Fruit fly (Drosophila melanogaster) whole organism, embryonic: ENCODE results near the gene pasi2.
A peak's percentile ranks its signal among the peaks of the same experiment; 100 is the strongest.

Experiments
- ATbp ChIP-seq: fragments of 200-800 bp; sonication (Bioruptor generic); optimal IDR thresholded peaks from 2 replicates; lab custom pipeline; 2017; ENCODE audit warnings: missing biosample characterization, mild to moderate bottlenecking, missing genetic modification characterization, missing genetic modification reagents
- Adf1 ChIP-seq: fragments of 200-800 bp; sonication (Bioruptor generic); IDR thresholded peaks from 2 replicates; pipeline ENCODE4 v1.3.6; 2022; ENCODE audit warnings: missing biosample characterization, missing genetic modification characterization
- Asciz ChIP-seq: fragments of 200-800 bp; sonication (Bioruptor generic); optimal IDR thresholded peaks from 2 replicates; lab custom pipeline; 2017; ENCODE audit warnings: missing biosample characterization, mild to moderate bottlenecking, missing genetic modification characterization, missing genetic modification reagents
- CG10959 ChIP-seq: fragments of 200-800 bp; sonication (Bioruptor generic); IDR thresholded peaks from 2 replicates; pipeline ENCODE4 v1.3.6; 2022; ENCODE audit warnings: missing biosample characterization, missing genetic modification characterization
- CG11093 ChIP-seq: fragments of 200-800 bp; sonication (Bioruptor generic); IDR thresholded peaks from 3 replicates; pipeline ENCODE4 v1.3.6; 2022; ENCODE audit warnings: missing biosample characterization, missing genetic modification characterization
- CG11247 ChIP-seq: fragments of 200-800 bp; sonication (Bioruptor generic); IDR thresholded peaks from 2 replicates; pipeline ENCODE4 v1.3.6; 2022; ENCODE audit warnings: missing biosample characterization, missing genetic modification characterization
- CG15601 ChIP-seq: fragments of 200-800 bp; sonication (Bioruptor generic); optimal IDR thresholded peaks from 3 replicates; lab custom pipeline; 2019; ENCODE audit warnings: missing biosample characterization, mild to moderate bottlenecking, missing genetic modification characterization, moderate library complexity
- CG18011 ChIP-seq: fragments of 200-800 bp; sonication (Bioruptor generic); optimal IDR thresholded peaks from 2 replicates; lab custom pipeline; 2017; ENCODE audit warnings: missing biosample characterization, missing genetic modification characterization, mild to moderate bottlenecking, moderate library complexity, missing genotype
- CG18599 ChIP-seq: fragments of 200-800 bp; sonication (Bioruptor generic); optimal IDR thresholded peaks from 3 replicates; lab custom pipeline; 2017; ENCODE audit warnings: missing biosample characterization, missing genetic modification characterization, mild to moderate bottlenecking, moderate library complexity, missing genetic modification reagents
- CG30403 ChIP-seq: fragments of 200-800 bp; sonication (Bioruptor generic); optimal IDR thresholded peaks from 3 replicates; lab custom pipeline; 2016; ENCODE audit warnings: missing biosample characterization, missing genetic modification characterization
- CG3407 ChIP-seq: fragments of 200-800 bp; sonication (Bioruptor generic); optimal IDR thresholded peaks from 2 replicates; lab custom pipeline; 2018; ENCODE audit warnings: missing biosample characterization, mild to moderate bottlenecking, missing genetic modification characterization
- CG4360 ChIP-seq: fragments of 200-800 bp; sonication (Bioruptor generic); IDR thresholded peaks from 2 replicates; pipeline ENCODE4 v1.3.6; 2022; ENCODE audit warnings: missing biosample characterization, missing genetic modification characterization
- CG43689 ChIP-seq: fragments of 200-800 bp; sonication (Bioruptor generic); IDR thresholded peaks from 2 replicates; pipeline ENCODE4 v1.3.6; 2022; ENCODE audit warnings: missing biosample characterization, missing genetic modification characterization
- CG6254 ChIP-seq: fragments of 200-800 bp; sonication (Bioruptor generic); optimal IDR thresholded peaks from 3 replicates; lab custom pipeline; 2017; ENCODE audit warnings: mild to moderate bottlenecking, missing biosample characterization, missing genetic modification reagents, missing genetic modification characterization
- CG6654 ChIP-seq: fragments of 200-800 bp; sonication (Bioruptor generic); optimal IDR thresholded peaks from 2 replicates; lab custom pipeline; 2017; ENCODE audit warnings: missing biosample characterization, mild to moderate bottlenecking, missing genetic modification characterization
- CG6765 ChIP-seq: fragments of 200-800 bp; sonication (Bioruptor generic); optimal IDR thresholded peaks from 3 replicates; lab custom pipeline; 2017; ENCODE audit warnings: missing biosample characterization, mild to moderate bottlenecking, missing genetic modification characterization
- CG7963 ChIP-seq: fragments of 200-800 bp; sonication (Bioruptor generic); IDR thresholded peaks from 3 replicates; pipeline ENCODE4 v1.3.6; 2022; ENCODE audit warnings: missing biosample characterization, missing genetic modification characterization; ENCODE audit not compliant: partially characterized antibody
- CG8089 ChIP-seq: fragments of 200-800 bp; sonication (Bioruptor generic); optimal IDR thresholded peaks from 3 replicates; lab custom pipeline; 2016; ENCODE audit warnings: missing biosample characterization, missing genetic modification characterization
- CG8290 ChIP-seq, 3 experiments: fragments of 200-800 bp; sonication (Bioruptor generic); optimal IDR thresholded peaks; 2 replicates each; lab custom pipeline; 2016 to 2019; ENCODE audit warnings: missing biosample characterization in 3 of 3, missing genetic modification characterization in 3 of 3, mild to moderate bottlenecking in 2 of 3, moderate library complexity in 1 of 3
- CG9797 ChIP-seq: fragments of 200-800 bp; sonication (Bioruptor generic); optimal IDR thresholded peaks from 3 replicates; lab custom pipeline; 2018; ENCODE audit warnings: missing biosample characterization, mild to moderate bottlenecking, missing genetic modification characterization
- CG9932 ChIP-seq: fragments of 200-800 bp; sonication (Bioruptor generic); IDR thresholded peaks from 2 replicates; pipeline ENCODE4 v1.3.6; 2022; ENCODE audit warnings: missing biosample characterization, missing genetic modification characterization
- CTCF ChIP-seq: fragments of 200-800 bp; sonication (Bioruptor generic); optimal IDR thresholded peaks from 2 replicates; lab custom pipeline; 2017; ENCODE audit warnings: missing biosample characterization, mild to moderate bottlenecking, missing genetic modification characterization, moderate library complexity
- Camta ChIP-seq: fragments of 200-800 bp; sonication (Bioruptor generic); optimal IDR thresholded peaks from 2 replicates; lab custom pipeline; 2016; ENCODE audit warnings: missing biosample characterization, missing genetic modification characterization
- D19B ChIP-seq: fragments of 200-800 bp; sonication (Bioruptor generic); optimal IDR thresholded peaks from 2 replicates; lab custom pipeline; 2017; ENCODE audit warnings: missing biosample characterization, mild to moderate bottlenecking, missing genetic modification characterization
- Dad ChIP-seq: fragments of 200-800 bp; sonication (Bioruptor generic); optimal IDR thresholded peaks from 3 replicates; lab custom pipeline; 2016; ENCODE audit warnings: missing biosample characterization, missing genetic modification characterization
- Dll ChIP-seq: fragments of 200-800 bp; sonication (Bioruptor generic); IDR thresholded peaks from 4 replicates; pipeline ENCODE4 v1.3.6; 2022; ENCODE audit warnings: missing biosample characterization, missing genetic modification characterization; ENCODE audit not compliant: partially characterized antibody
- HLHmδ ChIP-seq: fragments of 200-800 bp; sonication (Bioruptor generic); optimal IDR thresholded peaks from 2 replicates; lab custom pipeline; 2018; ENCODE audit warnings: missing biosample characterization, mild to moderate bottlenecking, missing genetic modification characterization, moderate library complexity
- Lhr ChIP-seq: fragments of 200-800 bp; sonication (Bioruptor generic); optimal IDR thresholded peaks from 3 replicates; lab custom pipeline; 2017; ENCODE audit warnings: mild to moderate bottlenecking, missing biosample characterization, missing genetic modification reagents, missing genetic modification characterization
- Meics ChIP-seq: fragments of 200-800 bp; sonication (Bioruptor generic); optimal IDR thresholded peaks from 2 replicates; lab custom pipeline; 2017; ENCODE audit warnings: missing biosample characterization, mild to moderate bottlenecking, missing genetic modification characterization
- Nf-YB ChIP-seq: fragments of 200-800 bp; sonication (Bioruptor generic); optimal IDR thresholded peaks from 3 replicates; lab custom pipeline; 2019; ENCODE audit warnings: missing biosample characterization, mild to moderate bottlenecking, missing genetic modification characterization, moderate library complexity
- bcd ChIP-seq: fragments of 200-800 bp; sonication (Bioruptor generic); optimal IDR thresholded peaks from 2 replicates; lab custom pipeline; 2017; ENCODE audit warnings: missing biosample characterization, mild to moderate bottlenecking, missing genetic modification characterization
- bowl ChIP-seq: fragments of 200-800 bp; sonication (Bioruptor generic); IDR thresholded peaks from 2 replicates; pipeline ENCODE4 v1.3.6; 2022; ENCODE audit warnings: missing biosample characterization, missing genetic modification characterization
- crol ChIP-seq: fragments of 200-800 bp; sonication (Bioruptor generic); IDR thresholded peaks from 2 replicates; pipeline ENCODE4 v1.3.6; 2022; ENCODE audit warnings: missing biosample characterization, missing genetic modification characterization
- dimm ChIP-seq: fragments of 200-800 bp; sonication (Bioruptor generic); IDR thresholded peaks from 2 replicates; pipeline ENCODE4 v1.3.6; 2022; ENCODE audit warnings: missing biosample characterization, missing genetic modification characterization
- exex ChIP-seq: fragments of 200-800 bp; sonication (Bioruptor generic); optimal IDR thresholded peaks from 4 replicates; lab custom pipeline; 2018; ENCODE audit warnings: missing biosample characterization, mild to moderate bottlenecking, missing genetic modification characterization, moderate library complexity
- gcm ChIP-seq: fragments of 200-800 bp; sonication (Bioruptor generic); optimal IDR thresholded peaks from 2 replicates; lab custom pipeline; 2019; ENCODE audit warnings: missing biosample characterization, mild to moderate bottlenecking, missing genetic modification characterization, moderate library complexity
- gfzf ChIP-seq: fragments of 200-800 bp; sonication (Bioruptor generic); optimal IDR thresholded peaks from 2 replicates; lab custom pipeline; 2016; ENCODE audit warnings: missing biosample characterization, mild to moderate bottlenecking, missing genetic modification characterization, moderate library complexity
- jing ChIP-seq: fragments of 200-800 bp; sonication (Bioruptor generic); optimal IDR thresholded peaks from 2 replicates; lab custom pipeline; 2018; ENCODE audit warnings: missing biosample characterization, mild to moderate bottlenecking, missing genetic modification characterization
- ken ChIP-seq: fragments of 200-800 bp; sonication (Bioruptor generic); IDR thresholded peaks from 3 replicates; pipeline ENCODE4 v1.3.6; 2022; ENCODE audit warnings: missing biosample characterization, missing genetic modification characterization
- klu ChIP-seq: fragments of 200-800 bp; sonication (Bioruptor generic); IDR thresholded peaks from 2 replicates; pipeline ENCODE4 v1.3.6; 2022; ENCODE audit warnings: missing biosample characterization, missing genetic modification characterization
- knrl ChIP-seq: fragments of 200-800 bp; sonication (Bioruptor generic); IDR thresholded peaks from 3 replicates; pipeline ENCODE4 v1.3.6; 2022; ENCODE audit warnings: missing biosample characterization, missing genetic modification characterization; ENCODE audit not compliant: partially characterized antibody
- nerfin-1 ChIP-seq: fragments of 200-800 bp; sonication (Bioruptor generic); optimal IDR thresholded peaks from 3 replicates; lab custom pipeline; 2019; ENCODE audit warnings: missing biosample characterization, mild to moderate bottlenecking, missing genetic modification characterization, moderate library complexity
- pb ChIP-seq: fragments of 200-800 bp; sonication (Bioruptor generic); optimal IDR thresholded peaks from 3 replicates; lab custom pipeline; 2016; ENCODE audit warnings: missing biosample characterization, missing genetic modification characterization
- pho ChIP-seq: fragments of 200-800 bp; sonication (Bioruptor generic); optimal IDR thresholded peaks from 2 replicates; lab custom pipeline; 2016; ENCODE audit warnings: missing biosample characterization, missing genetic modification characterization
- phol ChIP-seq: fragments of 200-800 bp; sonication (Bioruptor generic); optimal IDR thresholded peaks from 3 replicates; lab custom pipeline; 2018; ENCODE audit warnings: missing biosample characterization, mild to moderate bottlenecking, missing genetic modification characterization, moderate library complexity
- sisA ChIP-seq: fragments of 200-800 bp; sonication (Bioruptor generic); IDR thresholded peaks from 2 replicates; pipeline ENCODE4 v1.3.6; 2022; ENCODE audit warnings: missing biosample characterization, missing genetic modification characterization
- slbo ChIP-seq: fragments of 200-800 bp; sonication (Bioruptor generic); IDR thresholded peaks from 2 replicates; pipeline ENCODE4 v1.3.6; 2022; ENCODE audit warnings: missing biosample characterization, missing genetic modification characterization
- sug ChIP-seq: fragments of 200-800 bp; optimal IDR thresholded peaks from 2 replicates; lab custom pipeline; 2019; ENCODE audit warnings: missing biosample characterization, mild to moderate bottlenecking, missing genetic modification characterization, moderate library complexity
- tin ChIP-seq: fragments of 200-800 bp; sonication (Bioruptor generic); optimal IDR thresholded peaks from 3 replicates; lab custom pipeline; 2016; ENCODE audit warnings: missing biosample characterization, missing genetic modification characterization

The pasi2 gene

dm6 chr3R:9334592-9335518 is at the start of gene pasi2, which contains the start of gene Aduk (continued):
- no peak for TF ChIP-seq CG11093 (GFP tag; lab: Robert Waterston, UW)
- no peak for TF ChIP-seq ATbp
- no peak for TF ChIP-seq CG18011
- TF ChIP-seq Nf-YB (GFP tag; lab: Kevin White, UChicago), result peak; percentile 93
- no peak for TF ChIP-seq CG18599
- no peak for TF ChIP-seq CG15601 (tag; lab: Kevin White, UChicago)
- TF ChIP-seq Asciz (GFP tag; lab: Kevin White, UChicago), result peak; percentile 13
- TF ChIP-seq CG8290 (GFP tag; optimal IDR thresholded peaks at IDR 0.05; lab: Kevin White, UChicago), result no peak
- peak in 1 of 2 experiments; percentile 59 for TF ChIP-seq CG8290 (tag; optimal IDR thresholded peaks at IDR 0.05; lab: Kevin White, UChicago)
- TF ChIP-seq CG4360 (GFP tag; lab: Robert Waterston, UW), result no peak
- peak; percentile 68 for TF ChIP-seq knrl (GFP tag; lab: Robert Waterston, UW)
- TF ChIP-seq HLHmδ (GFP tag; lab: Kevin White, UChicago), result no peak
- TF ChIP-seq CG6765 (GFP tag; lab: Kevin White, UChicago), result no peak
- no peak for TF ChIP-seq sisA (GFP tag; lab: Robert Waterston, UW)
- no peak for TF ChIP-seq CG10959 (GFP tag; lab: Robert Waterston, UW)
- TF ChIP-seq Adf1, result peak; percentile 76
- TF ChIP-seq bowl (GFP tag; lab: Robert Waterston, UW), result no peak
- no peak for TF ChIP-seq D19B (GFP tag; lab: Kevin White, UChicago)
- no peak for TF ChIP-seq klu
- no peak for TF ChIP-seq gcm
- peak; percentile 99 for TF ChIP-seq nerfin-1
- no peak for TF ChIP-seq pho (GFP tag; lab: Kevin White, UChicago)
- TF ChIP-seq CTCF, result peak; percentile 30
- no peak for TF ChIP-seq Dad (GFP tag; lab: Kevin White, UChicago)
- TF ChIP-seq CG30403, result no peak
- TF ChIP-seq CG8089 (GFP tag; lab: Kevin White, UChicago), result no peak
- TF ChIP-seq tin, result no peak
- TF ChIP-seq sug, result peak; percentile 23
- peak; percentile 3 for TF ChIP-seq CG9797 (GFP tag; lab: Kevin White, UChicago)
- TF ChIP-seq CG11247, result no peak
- no peak for TF ChIP-seq pb
- no peak for TF ChIP-seq crol (GFP tag; lab: Robert Waterston, UW)
- TF ChIP-seq phol (tag; lab: Kevin White, UChicago), result peak; percentile 11
- peak; percentile 5 for TF ChIP-seq exex (tag; lab: Kevin White, UChicago)
- TF ChIP-seq CG9932 (GFP tag; lab: Robert Waterston, UW), result no peak; the same call in 1 of the 2 replicates
- no peak for TF ChIP-seq CG6654 (GFP tag; lab: Kevin White, UChicago)
- no peak for TF ChIP-seq ken (GFP tag; lab: Robert Waterston, UW)
- no peak for TF ChIP-seq Camta (GFP tag; lab: Kevin White, UChicago)
- peak; percentile 28 for TF ChIP-seq gfzf (GFP tag; lab: Kevin White, UChicago)
- peak; percentile 14 for TF ChIP-seq CG6254 (GFP tag; lab: Kevin White, UChicago)
- no peak for TF ChIP-seq dimm (GFP tag; lab: Robert Waterston, UW)
- TF ChIP-seq bcd (GFP tag; lab: Kevin White, UChicago), result peak; percentile 3
- peak; percentile 16 for TF ChIP-seq Meics (GFP tag; lab: Kevin White, UChicago)
- TF ChIP-seq Dll (GFP tag; lab: Robert Waterston, UW), result peak; percentile 76
- TF ChIP-seq slbo, result no peak
- TF ChIP-seq CG3407 (GFP tag; lab: Kevin White, UChicago), result no peak
- peak; percentile 46; the same call in 1 of the 3 replicates for TF ChIP-seq CG7963 (GFP tag; lab: Robert Waterston, UW)
- no peak for TF ChIP-seq Lhr (GFP tag; lab: Kevin White, UChicago)
- TF ChIP-seq jing, result no peak
- TF ChIP-seq CG43689 (GFP tag; lab: Robert Waterston, UW), result no peak
